Fruit fly (Drosophila melanogaster): ENCODE measurements around the gene CG9168.
A peak's percentile ranks its signal among the peaks of the same experiment; 100 is the strongest.

The CG9168 gene

DNA sequence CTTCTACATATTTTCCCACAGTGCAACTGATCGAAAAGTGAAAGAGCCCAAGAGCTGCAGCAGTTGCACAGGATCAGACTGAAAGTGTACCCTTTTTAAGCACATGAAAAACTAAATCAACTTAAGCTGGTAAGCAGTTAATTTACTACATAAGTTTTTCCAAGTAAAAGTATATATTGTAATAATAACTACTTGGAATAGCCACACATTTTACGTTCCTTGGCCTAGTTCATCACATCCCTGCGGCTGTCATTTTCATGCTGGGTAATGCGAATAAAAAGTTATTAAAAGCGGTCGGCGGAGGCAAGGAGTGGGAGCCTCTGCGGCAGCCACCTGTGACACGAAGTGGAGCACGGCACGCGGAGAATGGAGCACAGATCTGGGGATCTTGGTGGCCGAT, 40.1 kb downstream of the CG9168 start:
- no peak for TF ChIP-seq unc-4 (GFP tag; IDR thresholded peaks at IDR 0.05; ENCODE audit: partially characterized antibody)
- 0 out of 2 replicates have a peak, but pooled peaks have one; percentile 28 for TF ChIP-seq Drgx (GFP tag; IDR thresholded peaks at IDR 0.05)
- TF ChIP-seq prd (optimal IDR thresholded peaks at IDR 0.05), result no peak
- TF ChIP-seq prd (GFP tag; IDR thresholded peaks at IDR 0.05), result peak; percentile 18; the same call in 1 of the 3 replicates
- TF ChIP-seq ara (GFP tag; IDR thresholded peaks at IDR 0.05), result 0 out of 2 replicates have a peak, but pooled peaks have one; percentile 9

DNA sequence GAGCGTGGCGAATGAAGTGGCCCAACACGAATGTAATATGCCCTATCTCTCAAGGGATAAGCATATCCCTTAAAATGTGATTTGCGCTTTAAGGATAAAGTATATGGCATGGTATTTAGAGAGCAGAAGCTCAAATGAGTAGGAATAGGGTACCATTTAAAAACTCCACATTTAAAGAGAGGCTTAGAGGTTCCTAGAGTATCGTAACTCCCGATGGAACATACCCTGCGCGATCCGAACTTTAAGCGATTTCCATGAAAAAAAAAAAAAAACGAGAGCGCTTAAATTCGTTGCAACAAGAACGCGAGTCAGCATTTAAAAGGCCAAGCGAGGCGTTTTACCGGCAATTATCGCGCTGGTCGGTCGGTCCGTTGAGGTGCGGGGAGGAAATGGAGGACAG, 46.4 kb downstream of the CG9168 start:
- TF ChIP-seq Myb (GFP tag; optimal IDR thresholded peaks at IDR 0.05) (no peak), CG1529 (GFP tag; optimal IDR thresholded peaks at IDR 0.05) (no peak), ATbp (GFP tag; optimal IDR thresholded peaks at IDR 0.05) (no peak), Max (GFP tag; optimal IDR thresholded peaks at IDR 0.05) (no peak), jumu (GFP tag; optimal IDR thresholded peaks at IDR 0.05) (no peak), CG8765 (GFP tag; IDR thresholded peaks at IDR 0.05) (0 out of 2 replicates have a peak, but pooled peaks have one; percentile 18), CG9817 (tag; optimal IDR thresholded peaks at IDR 0.05) (no peak)

DNA sequence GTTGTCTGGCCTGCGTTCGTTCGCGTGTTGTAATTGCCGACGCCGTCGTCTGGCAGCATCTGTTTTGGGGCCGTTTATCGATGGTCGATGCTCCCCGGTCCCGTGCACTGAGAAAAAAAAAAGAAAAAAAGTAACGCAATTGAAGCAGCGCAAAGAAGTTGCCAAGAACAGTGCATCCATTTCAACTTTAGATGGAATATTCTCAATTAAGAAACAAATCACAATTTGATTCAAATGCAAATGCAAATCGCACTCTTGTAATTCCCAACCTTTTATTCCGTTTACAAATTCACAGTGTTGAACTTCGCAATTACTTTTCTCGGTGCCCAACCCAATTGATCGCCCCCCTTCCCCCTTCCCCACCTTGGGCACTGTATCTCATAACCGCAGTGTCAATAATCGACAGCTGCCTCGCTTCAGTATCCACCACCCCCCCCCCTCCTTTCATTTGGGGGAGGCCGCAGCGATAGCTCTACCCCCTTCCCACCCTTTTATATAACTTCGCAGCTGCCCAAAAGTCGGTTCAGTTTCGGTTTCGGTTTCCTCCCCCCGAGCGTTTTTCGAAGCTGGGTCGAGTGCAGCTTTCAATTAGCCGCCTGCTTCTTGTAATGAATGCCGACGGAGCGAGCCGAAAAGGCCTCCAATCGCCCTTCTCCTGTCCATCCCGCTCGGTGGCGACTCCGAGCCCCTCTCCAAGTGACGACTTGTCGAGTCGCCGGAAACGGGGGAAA, 47.3 kb downstream of the CG9168 start:
- TF ChIP-seq Deaf1 (tag; optimal IDR thresholded peaks at IDR 0.05) (peak; percentile 6), CG16863 (GFP tag; optimal IDR thresholded peaks at IDR 0.05) (no peak), crol (GFP tag; IDR thresholded peaks at IDR 0.05) (peak; percentile 82), lbe (GFP tag; optimal IDR thresholded peaks at IDR 0.05) (peak; percentile 34)

DNA sequence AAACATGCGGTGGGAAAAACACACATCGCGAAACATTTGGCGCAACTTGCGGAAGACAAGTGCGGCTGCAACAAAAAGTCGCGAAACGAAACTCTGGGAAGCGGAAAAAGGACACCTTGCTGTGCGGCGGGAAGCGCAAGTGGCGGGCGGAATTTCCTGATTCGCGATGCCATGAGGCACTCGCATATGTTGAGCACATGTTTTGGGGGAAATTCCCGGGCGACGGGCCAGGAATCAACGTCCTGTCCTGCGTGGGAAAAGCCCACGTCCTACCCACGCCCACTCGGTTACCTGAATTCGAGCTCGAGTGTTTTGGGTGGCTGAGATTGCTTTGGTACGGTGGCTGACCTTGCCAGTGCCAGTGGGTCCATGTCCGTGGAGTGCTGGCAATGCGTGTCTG, 51.0 kb downstream of the CG9168 start:
- TF ChIP-seq grau (tag; optimal IDR thresholded peaks at IDR 0.05) (no peak), repo (GFP tag; optimal IDR thresholded peaks at IDR 0.05) (no peak), CG34376 (GFP tag; optimal IDR thresholded peaks at IDR 0.05) (no peak), CG15479 (GFP tag; optimal IDR thresholded peaks at IDR 0.05) (peak; percentile 33), D (optimal IDR thresholded peaks at IDR 0.05) (peak; percentile 43), D (GFP tag; optimal IDR thresholded peaks at IDR 0.05) (no peak), CG11247 (GFP tag; IDR thresholded peaks at IDR 0.05) (0 out of 2 replicates have a peak, but pooled peaks have one; percentile 10), CG3726 (GFP tag; IDR thresholded peaks at IDR 0.05) (no peak), Dek (tag; optimal IDR thresholded peaks at IDR 0.05) (no peak), twi (tag; optimal IDR thresholded peaks at IDR 0.05) (peak; percentile 94), tll (GFP tag; optimal IDR thresholded peaks at IDR 0.05) (peak in 1 of 2 experiments; percentile 72), yki (optimal IDR thresholded peaks at IDR 0.05) (no peak)

All from whole organism, embryonic.